Worm (Caenorhabditis elegans) whole organism, L2 larva: ENCODE results near the gene C34C12.12.

Experiments
- ama-1 ChIP-seq: fragments of 150-350 bp; optimal IDR thresholded peaks from 2 replicates; lab custom pipeline; 2018; ENCODE audit warnings: inconsistent platforms
- ceh-16 ChIP-seq: fragments of 150-350 bp; optimal IDR thresholded peaks from 2 replicates; lab custom pipeline; 2014; ENCODE audit warnings: missing biosample characterization, missing genetic modification characterization
- ceh-82 ChIP-seq: fragments of 150-350 bp; optimal IDR thresholded peaks from 2 replicates; lab custom pipeline; 2014; ENCODE audit warnings: missing biosample characterization, missing genetic modification characterization
- crh-2 ChIP-seq: sonication (generic microtip); optimal IDR thresholded peaks from 2 replicates; lab custom pipeline; 2017; ENCODE audit warnings: missing biosample characterization, missing genetic modification characterization
- egl-27 ChIP-seq: sonication (generic microtip); optimal IDR thresholded peaks from 3 replicates; lab custom pipeline; 2017; ENCODE audit warnings: missing biosample characterization, missing genetic modification reagents, missing genetic modification characterization
- fos-1 ChIP-seq: fragments of 150-350 bp; optimal IDR thresholded peaks from 2 replicates; lab custom pipeline; 2014; ENCODE audit warnings: missing biosample characterization, missing genetic modification characterization
- lin-13 ChIP-seq: fragments of 150-350 bp; optimal IDR thresholded peaks from 2 replicates; lab custom pipeline; 2014; ENCODE audit warnings: missing biosample characterization, missing genetic modification reagents, missing genetic modification characterization
- nhr-77 ChIP-seq: fragments of 150-350 bp; optimal IDR thresholded peaks from 2 replicates; lab custom pipeline; 2014; ENCODE audit warnings: missing biosample characterization, missing genetic modification characterization
- ztf-11 ChIP-seq: sonication (generic microtip); optimal IDR thresholded peaks from 2 replicates; lab custom pipeline; 2017; ENCODE audit warnings: missing biosample characterization, missing genetic modification characterization

ce11 chrIII:3452563-3453210 lies at the start of gene C34C12.12, which contains the start of gene K01A11.3:
- TF ChIP-seq ama-1 (lab: Kevin White, UChicago) (no peak), ceh-16 (tag; lab: Kevin White, UChicago) (no peak), crh-2 (tag; lab: Kevin White, UChicago) (no peak), ztf-11 (tag; lab: Kevin White, UChicago) (no peak), fos-1 (tag; lab: Kevin White, UChicago) (no peak), nhr-77 (tag; lab: Kevin White, UChicago) (no peak), egl-27 (no peak), ceh-82 (no peak), lin-13 (GFP tag; lab: Kevin White, UChicago) (no peak)
